Fruit fly (Drosophila melanogaster) whole organism, embryonic: ENCODE results near the gene park.
A peak's percentile ranks its signal among the peaks of the same experiment; 100 is the strongest.

Experiments
- BtbVII ChIP-seq: fragments of 200-800 bp; sonication (Bioruptor generic); optimal IDR thresholded peaks from 3 replicates; lab custom pipeline; 2017; ENCODE audit warnings: missing biosample characterization, mild to moderate bottlenecking, missing genetic modification characterization
- CG10431 ChIP-seq: fragments of 200-800 bp; sonication (Bioruptor generic); optimal IDR thresholded peaks from 3 replicates; lab custom pipeline; 2018; ENCODE audit warnings: missing biosample characterization, mild to moderate bottlenecking, missing genetic modification characterization
- CG11085 ChIP-seq: fragments of 200-800 bp; sonication (Bioruptor generic); IDR thresholded peaks from 2 replicates; pipeline ENCODE4 v1.3.6; 2022; ENCODE audit warnings: missing biosample characterization, missing genetic modification characterization
- CG12071 ChIP-seq: fragments of 200-800 bp; sonication (Bioruptor generic); optimal IDR thresholded peaks from 3 replicates; lab custom pipeline; 2018; ENCODE audit warnings: missing biosample characterization, mild to moderate bottlenecking, missing genetic modification characterization
- CG13296 ChIP-seq: fragments of 200-800 bp; sonication (Bioruptor generic); optimal IDR thresholded peaks from 3 replicates; lab custom pipeline; 2018; ENCODE audit warnings: missing biosample characterization, mild to moderate bottlenecking, missing genetic modification characterization
- CG13624 ChIP-seq: fragments of 200-800 bp; sonication (Bioruptor generic); optimal IDR thresholded peaks from 2 replicates; lab custom pipeline; 2016; ENCODE audit warnings: missing biosample characterization, missing genetic modification characterization
- CG15514 ChIP-seq: fragments of 200-800 bp; sonication (Bioruptor generic); optimal IDR thresholded peaks from 3 replicates; lab custom pipeline; 2017; ENCODE audit warnings: missing biosample characterization, missing genetic modification characterization, mild to moderate bottlenecking, moderate library complexity, missing genetic modification reagents
- CG15601 ChIP-seq: fragments of 200-800 bp; sonication (Bioruptor generic); optimal IDR thresholded peaks from 3 replicates; lab custom pipeline; 2019; ENCODE audit warnings: missing biosample characterization, mild to moderate bottlenecking, missing genetic modification characterization, moderate library complexity
- CG2120 ChIP-seq: fragments of 200-800 bp; sonication (Bioruptor generic); optimal IDR thresholded peaks from 3 replicates; lab custom pipeline; 2016; ENCODE audit warnings: missing biosample characterization, missing genetic modification characterization
- CG3163 ChIP-seq: fragments of 200-800 bp; sonication (Bioruptor generic); optimal IDR thresholded peaks from 3 replicates; lab custom pipeline; 2016; ENCODE audit warnings: missing biosample characterization, missing genetic modification characterization
- CG5245 ChIP-seq: fragments of 200-800 bp; sonication (Bioruptor generic); optimal IDR thresholded peaks from 3 replicates; lab custom pipeline; 2016; ENCODE audit warnings: missing biosample characterization, missing genetic modification characterization
- CG6175 ChIP-seq: fragments of 200-800 bp; sonication (Bioruptor generic); IDR thresholded peaks from 3 replicates; pipeline ENCODE4 v1.3.6; 2022; ENCODE audit warnings: missing biosample characterization, missing genetic modification characterization
- CG6272 ChIP-seq: fragments of 200-800 bp; sonication (Bioruptor generic); IDR thresholded peaks from 2 replicates; pipeline ENCODE4 v1.3.6; 2022; ENCODE audit warnings: missing biosample characterization, missing genetic modification characterization
- CG7745 ChIP-seq: fragments of 200-800 bp; sonication (Bioruptor generic); optimal IDR thresholded peaks from 2 replicates; lab custom pipeline; 2018; ENCODE audit warnings: missing biosample characterization, mild to moderate bottlenecking, missing genetic modification characterization, moderate library complexity
- CG7987 ChIP-seq: fragments of 200-800 bp; sonication (Bioruptor generic); optimal IDR thresholded peaks from 2 replicates; lab custom pipeline; 2018; ENCODE audit warnings: missing biosample characterization, mild to moderate bottlenecking, missing genetic modification characterization, moderate library complexity
- Dek ChIP-seq: fragments of 200-800 bp; sonication (Bioruptor generic); optimal IDR thresholded peaks from 3 replicates; lab custom pipeline; 2019; ENCODE audit warnings: missing biosample characterization, mild to moderate bottlenecking, missing genetic modification characterization, moderate library complexity
- Dip3 ChIP-seq: fragments of 200-800 bp; sonication (Bioruptor generic); optimal IDR thresholded peaks from 3 replicates; lab custom pipeline; 2016; ENCODE audit warnings: missing biosample characterization, missing genetic modification characterization
- Dref ChIP-seq: fragments of 200-800 bp; sonication (Bioruptor generic); IDR thresholded peaks from 2 replicates; pipeline ENCODE4 v1.3.6; 2022; ENCODE audit warnings: missing biosample characterization, missing genetic modification characterization
- Elba2 ChIP-seq: fragments of 200-800 bp; sonication (Bioruptor generic); optimal IDR thresholded peaks from 3 replicates; lab custom pipeline; 2016; ENCODE audit warnings: missing biosample characterization, missing genetic modification characterization
- Gug ChIP-seq: fragments of 200-800 bp; sonication (Bioruptor generic); IDR thresholded peaks from 4 replicates; pipeline ENCODE4 v1.3.6; 2022; ENCODE audit warnings: missing biosample characterization, missing genetic modification characterization
- Hr39 ChIP-seq: fragments of >200 bp; optimal IDR thresholded peaks from 2 replicates; lab custom pipeline; 2017
- MESR4 ChIP-seq: fragments of 200-800 bp; sonication (Bioruptor generic); optimal IDR thresholded peaks from 2 replicates; lab custom pipeline; 2018; ENCODE audit warnings: missing biosample characterization, mild to moderate bottlenecking, missing genetic modification characterization, moderate library complexity
- Med ChIP-seq: fragments of 200-800 bp; sonication (Bioruptor generic); peaks from one replicate; lab custom pipeline; 2016; ENCODE audit warnings: missing biosample characterization, missing genetic modification characterization, mild to moderate bottlenecking, inconsistent platforms, moderate library complexity
- NFAT ChIP-seq: fragments of 200-800 bp; sonication (Bioruptor generic); IDR thresholded peaks from 2 replicates; pipeline ENCODE4 v1.3.6; 2022; ENCODE audit warnings: missing biosample characterization, missing genetic modification characterization
- Rfx ChIP-seq: fragments of 200-800 bp; sonication (Bioruptor generic); IDR thresholded peaks from 2 replicates; pipeline ENCODE4 v1.3.6; 2022; ENCODE audit warnings: missing biosample characterization, missing genetic modification characterization
- Six4 ChIP-seq: fragments of 200-800 bp; sonication (Bioruptor generic); optimal IDR thresholded peaks from 2 replicates; lab custom pipeline; 2016; ENCODE audit warnings: missing biosample characterization, missing genetic modification characterization
- Sox100B ChIP-seq: fragments of 200-800 bp; sonication (Bioruptor generic); optimal IDR thresholded peaks from 3 replicates; lab custom pipeline; 2018; ENCODE audit warnings: missing biosample characterization, mild to moderate bottlenecking, missing genetic modification characterization
- Sry-β ChIP-seq: fragments of 200-800 bp; sonication (Bioruptor generic); optimal IDR thresholded peaks from 2 replicates; lab custom pipeline; 2018; ENCODE audit warnings: missing biosample characterization, mild to moderate bottlenecking, missing genetic modification characterization, moderate library complexity
- Stat92E ChIP-seq, 3 experiments: fragments of >200 bp in 2 of 3; fragments of 200-800 bp in 1 of 3; sonication (Bioruptor generic) in 1 of 3; optimal IDR thresholded peaks; 2 replicates each; lab custom pipeline; 2017 to 2019; ENCODE audit warnings: missing biosample characterization in 3 of 3, missing genetic modification characterization in 3 of 3, mild to moderate bottlenecking in 1 of 3, moderate library complexity in 1 of 3
- Taf1 ChIP-seq: fragments of 200-800 bp; sonication (Bioruptor generic); IDR thresholded peaks from 2 replicates; pipeline ENCODE4 v1.3.6; 2022; ENCODE audit warnings: missing biosample characterization, missing genetic modification characterization
- abd-A ChIP-seq: fragments of 200-800 bp; sonication (Bioruptor generic); optimal IDR thresholded peaks from 3 replicates; lab custom pipeline; 2019; ENCODE audit warnings: missing biosample characterization, mild to moderate bottlenecking, missing genetic modification characterization, moderate library complexity
- ara ChIP-seq: fragments of 200-800 bp; sonication (Bioruptor generic); IDR thresholded peaks from 2 replicates; pipeline ENCODE4 v1.3.6; 2022; ENCODE audit warnings: missing biosample characterization, missing genetic modification characterization
- cas ChIP-seq: fragments of 200-800 bp; sonication (Bioruptor generic); IDR thresholded peaks from 2 replicates; pipeline ENCODE4 v1.3.6; 2022; ENCODE audit warnings: missing biosample characterization, missing genetic modification characterization
- croc ChIP-seq: fragments of 200-800 bp; sonication (Bioruptor generic); conservative IDR thresholded peaks from 3 replicates; pipeline ENCODE4 v1.3.6; 2022; ENCODE audit warnings: missing biosample characterization, missing genetic modification characterization
- cwo ChIP-seq: fragments of 200-800 bp; sonication (Bioruptor generic); optimal IDR thresholded peaks from 3 replicates; lab custom pipeline; 2017; ENCODE audit warnings: missing biosample characterization, missing genetic modification characterization, mild to moderate bottlenecking, moderate library complexity, missing genetic modification reagents
- disco-r ChIP-seq: fragments of 200-800 bp; sonication (Bioruptor generic); optimal IDR thresholded peaks from 2 replicates; lab custom pipeline; 2016; ENCODE audit warnings: missing biosample characterization, missing genetic modification characterization
- dm ChIP-seq: fragments of 200-800 bp; sonication (Bioruptor generic); optimal IDR thresholded peaks from 3 replicates; lab custom pipeline; 2016; ENCODE audit warnings: missing biosample characterization, missing genetic modification characterization
- eve ChIP-seq, 2 experiments: fragments of >200 bp; optimal IDR thresholded peaks; 2 replicates each; lab custom pipeline; 2017; ENCODE audit warnings: missing biosample characterization in 2 of 2, missing genetic modification characterization in 2 of 2
- h ChIP-seq: fragments of >200 bp; optimal IDR thresholded peaks from 2 replicates; lab custom pipeline; 2017
- insv ChIP-seq, 2 experiments: fragments of 200-800 bp; sonication (Bioruptor generic); optimal IDR thresholded peaks; 3 replicates each; lab custom pipeline; 2016 to 2018; ENCODE audit warnings: missing biosample characterization in 2 of 2, missing genetic modification characterization in 2 of 2
- lab ChIP-seq: fragments of 200-800 bp; sonication (Bioruptor generic); optimal IDR thresholded peaks from 3 replicates; lab custom pipeline; 2017; ENCODE audit warnings: missing biosample characterization, missing genetic modification characterization, mild to moderate bottlenecking, moderate library complexity, missing genetic modification reagents
- lbe ChIP-seq: fragments of 200-800 bp; sonication (Bioruptor generic); optimal IDR thresholded peaks from 2 replicates; lab custom pipeline; 2016; ENCODE audit warnings: missing biosample characterization, mild to moderate bottlenecking, missing genetic modification characterization
- oc ChIP-seq: fragments of 200-800 bp; sonication (Bioruptor generic); optimal IDR thresholded peaks from 2 replicates; lab custom pipeline; 2018; ENCODE audit warnings: missing biosample characterization, mild to moderate bottlenecking, missing genetic modification characterization, moderate library complexity
- psq ChIP-seq: fragments of 200-800 bp; sonication (Bioruptor generic); optimal IDR thresholded peaks from 2 replicates; lab custom pipeline; 2017; ENCODE audit warnings: missing biosample characterization, missing genetic modification characterization
- pzg ChIP-seq: fragments of 200-800 bp; sonication (Bioruptor generic); optimal IDR thresholded peaks from 3 replicates; lab custom pipeline; 2018; ENCODE audit warnings: missing biosample characterization, mild to moderate bottlenecking, missing genetic modification characterization, moderate library complexity
- sima ChIP-seq: fragments of 200-800 bp; sonication (Bioruptor generic); optimal IDR thresholded peaks from 2 replicates; lab custom pipeline; 2016; ENCODE audit warnings: missing biosample characterization, missing genetic modification characterization
- sqz ChIP-seq: fragments of 200-800 bp; sonication (Bioruptor generic); optimal IDR thresholded peaks from 3 replicates; lab custom pipeline; 2018; ENCODE audit warnings: missing biosample characterization, mild to moderate bottlenecking, missing genetic modification characterization
- unpg ChIP-seq: fragments of 200-800 bp; sonication (Bioruptor generic); optimal IDR thresholded peaks from 3 replicates; lab custom pipeline; 2018; ENCODE audit warnings: missing biosample characterization, mild to moderate bottlenecking, missing genetic modification characterization, moderate library complexity
- usp ChIP-seq: fragments of >200 bp; optimal IDR thresholded peaks from 2 replicates; lab custom pipeline; 2017; ENCODE audit warnings: missing biosample characterization, missing genetic modification characterization
- vvl ChIP-seq: fragments of 200-800 bp; sonication (Bioruptor generic); IDR thresholded peaks from 2 replicates; pipeline ENCODE4 v1.3.6; 2022; ENCODE audit warnings: missing biosample characterization, missing genetic modification characterization
- wek ChIP-seq: fragments of 200-800 bp; sonication (Bioruptor generic); optimal IDR thresholded peaks from 3 replicates; lab custom pipeline; 2018; ENCODE audit warnings: missing biosample characterization, mild to moderate bottlenecking, missing genetic modification characterization, moderate library complexity
- yki ChIP-seq: fragments of >200 bp; optimal IDR thresholded peaks from 3 replicates; lab custom pipeline; 2018

The park gene

dm6 chr3L:21201246-21201896 is 4.7 kb upstream of the park start (continued):
- peak; percentile 82 for TF ChIP-seq Med (GFP tag; lab: Kevin White, UChicago)
- no peak for TF ChIP-seq CG5245 (GFP tag; lab: Kevin White, UChicago)
- no peak for TF ChIP-seq sima (GFP tag; lab: Kevin White, UChicago)
- TF ChIP-seq psq (GFP tag; lab: Kevin White, UChicago) = no peak
- no peak for TF ChIP-seq cwo (GFP tag; lab: Kevin White, UChicago)
- TF ChIP-seq h = no peak
- no peak for TF ChIP-seq CG6175 (GFP tag; lab: Robert Waterston, UW)
- TF ChIP-seq CG3163 (GFP tag; lab: Kevin White, UChicago) = no peak
- TF ChIP-seq abd-A (tag; lab: Kevin White, UChicago) = peak; percentile 5
- TF ChIP-seq MESR4 (GFP tag; lab: Kevin White, UChicago) = no peak
- no peak for TF ChIP-seq BtbVII (GFP tag; lab: Kevin White, UChicago)
- TF ChIP-seq cas (GFP tag; lab: Robert Waterston, UW) = 0 out of 2 replicates have a peak, but pooled peaks have one; percentile 18
- TF ChIP-seq Six4 (GFP tag; lab: Kevin White, UChicago) = no peak
- no peak for TF ChIP-seq Taf1 (GFP tag; lab: Robert Waterston, UW)
- TF ChIP-seq CG11085 (GFP tag; lab: Robert Waterston, UW) = no peak
- TF ChIP-seq Dek (tag; lab: Kevin White, UChicago) = no peak
- TF ChIP-seq Rfx = peak; percentile 27; the same call in 1 of the 2 replicates
- TF ChIP-seq CG10431 (GFP tag; lab: Kevin White, UChicago) = no peak
- TF ChIP-seq vvl (GFP tag; lab: Robert Waterston, UW) = no peak
- no peak for TF ChIP-seq yki (lab: Kevin White, UChicago)
- peak; percentile 19 for TF ChIP-seq CG7987 (GFP tag; lab: Kevin White, UChicago)
- TF ChIP-seq croc (GFP tag; lab: Robert Waterston, UW) = no peak
- no peak for TF ChIP-seq eve (GFP tag; optimal IDR thresholded peaks at IDR 0.05; lab: Kevin White, UChicago)
- TF ChIP-seq CG15601 (tag; lab: Kevin White, UChicago) = no peak
- peak; percentile 3 for TF ChIP-seq CG12071 (GFP tag; lab: Kevin White, UChicago)
- TF ChIP-seq disco-r (GFP tag; lab: Kevin White, UChicago) = no peak
- no peak for TF ChIP-seq Dref (GFP tag; lab: Robert Waterston, UW)
- TF ChIP-seq Elba2 = no peak
- no peak for TF ChIP-seq pzg
- no peak for TF ChIP-seq oc (tag; lab: Kevin White, UChicago)
- TF ChIP-seq wek (GFP tag; lab: Kevin White, UChicago) = peak; percentile 53
- no peak for TF ChIP-seq Dip3 (GFP tag; lab: Kevin White, UChicago)
- TF ChIP-seq unpg (GFP tag; lab: Kevin White, UChicago) = no peak
- TF ChIP-seq insv (GFP tag; optimal IDR thresholded peaks at IDR 0.05; lab: Kevin White, UChicago) = no peak
- no peak for TF ChIP-seq NFAT (GFP tag; lab: Robert Waterston, UW)
- TF ChIP-seq CG2120 (GFP tag; lab: Kevin White, UChicago) = no peak
- no peak for TF ChIP-seq CG7745
- TF ChIP-seq Hr39 (lab: Kevin White, UChicago) = no peak
- no peak for TF ChIP-seq Sox100B (GFP tag; lab: Kevin White, UChicago)
- TF ChIP-seq sqz (GFP tag; lab: Kevin White, UChicago) = no peak
- no peak for TF ChIP-seq dm
- no peak for TF ChIP-seq Sry-β
- peak; percentile 5 for TF ChIP-seq lab (GFP tag; lab: Kevin White, UChicago)
- TF ChIP-seq Stat92E (GFP tag; optimal IDR thresholded peaks at IDR 0.05; lab: Kevin White, UChicago) = no peak
- TF ChIP-seq CG15514 = no peak
- no peak for TF ChIP-seq usp (GFP tag; lab: Kevin White, UChicago)
- no peak for TF ChIP-seq CG6272
- no peak for TF ChIP-seq Gug (GFP tag; lab: Robert Waterston, UW)
- TF ChIP-seq CG13296 = peak; percentile 42
- TF ChIP-seq CG13624 = no peak
- no peak for TF ChIP-seq lbe
- no peak for TF ChIP-seq ara
